Fruit fly (Drosophila melanogaster) whole organism, embryonic: ENCODE data around the gene CG17944.

Experiments
- Ada2b ChIP-seq: fragments of 200-800 bp; sonication (Bioruptor generic); IDR thresholded peaks from 2 replicates; pipeline ENCODE4 v1.3.6; 2022; ENCODE audit warnings: missing biosample characterization, missing genetic modification characterization
- Bgb ChIP-seq: fragments of 200-800 bp; sonication (Bioruptor generic); IDR thresholded peaks from 2 replicates; pipeline ENCODE4 v1.3.6; 2022; ENCODE audit warnings: missing biosample characterization, missing genetic modification characterization; ENCODE audit not compliant: partially characterized antibody
- Blimp-1 ChIP-seq: fragments of 200-800 bp; sonication (Bioruptor generic); optimal IDR thresholded peaks from 3 replicates; lab custom pipeline; 2018; ENCODE audit warnings: missing biosample characterization, missing genetic modification characterization, mild to moderate bottlenecking, moderate library complexity, missing genetic modification reagents
- Bteb2 ChIP-seq: fragments of 200-800 bp; sonication (Bioruptor generic); optimal IDR thresholded peaks from 2 replicates; lab custom pipeline; 2016; ENCODE audit warnings: missing biosample characterization, missing genetic modification characterization
- C15 ChIP-seq: fragments of 200-800 bp; sonication (Bioruptor generic); IDR thresholded peaks from 3 replicates; pipeline ENCODE4 v1.3.6; 2022; ENCODE audit warnings: missing biosample characterization, missing genetic modification characterization
- CG10565 ChIP-seq: fragments of 200-800 bp; sonication (Bioruptor generic); optimal IDR thresholded peaks from 3 replicates; lab custom pipeline; 2016; ENCODE audit warnings: missing biosample characterization, mild to moderate bottlenecking, missing genetic modification characterization
- CG12071 ChIP-seq: fragments of 200-800 bp; sonication (Bioruptor generic); optimal IDR thresholded peaks from 3 replicates; lab custom pipeline; 2018; ENCODE audit warnings: missing biosample characterization, mild to moderate bottlenecking, missing genetic modification characterization
- CG12219 ChIP-seq: fragments of 200-800 bp; sonication (Bioruptor generic); optimal IDR thresholded peaks from 3 replicates; lab custom pipeline; 2018; ENCODE audit warnings: missing biosample characterization, mild to moderate bottlenecking, missing genetic modification characterization
- CG14014 ChIP-seq: fragments of 200-800 bp; sonication (Bioruptor generic); IDR thresholded peaks from 2 replicates; pipeline ENCODE4 v1.3.6; 2022; ENCODE audit warnings: missing biosample characterization, missing genetic modification characterization
- CG17361 ChIP-seq: fragments of 200-800 bp; sonication (Bioruptor generic); IDR thresholded peaks from 3 replicates; pipeline ENCODE4 v1.3.6; 2022; ENCODE audit warnings: missing biosample characterization, missing genetic modification characterization
- CG1832 ChIP-seq: fragments of 200-800 bp; sonication (Bioruptor generic); optimal IDR thresholded peaks from 2 replicates; lab custom pipeline; 2017; ENCODE audit warnings: missing biosample characterization, mild to moderate bottlenecking, missing genetic modification characterization, inconsistent platforms
- CG2712 ChIP-seq: fragments of 200-800 bp; optimal IDR thresholded peaks from 3 replicates; lab custom pipeline; 2019; ENCODE audit warnings: missing biosample characterization, mild to moderate bottlenecking, missing genetic modification characterization, moderate library complexity
- CG3065 ChIP-seq: fragments of 200-800 bp; sonication (Bioruptor generic); optimal IDR thresholded peaks from 2 replicates; lab custom pipeline; 2016; ENCODE audit warnings: missing biosample characterization, missing genetic modification characterization
- CG31224 ChIP-seq: fragments of 200-800 bp; sonication (Bioruptor generic); IDR thresholded peaks from 2 replicates; pipeline ENCODE4 v1.3.6; 2022; ENCODE audit warnings: missing biosample characterization, missing genetic modification characterization
- CG34422 ChIP-seq: fragments of 200-800 bp; sonication (Bioruptor generic); IDR thresholded peaks from 3 replicates; pipeline ENCODE4 v1.3.6; 2022; ENCODE audit warnings: missing biosample characterization, missing genetic modification characterization
- CG5953 ChIP-seq: fragments of 200-800 bp; sonication (Bioruptor generic); IDR thresholded peaks from 2 replicates; pipeline ENCODE4 v1.3.6; 2022; ENCODE audit warnings: missing biosample characterization, missing genetic modification characterization
- CG6254 ChIP-seq: fragments of 200-800 bp; sonication (Bioruptor generic); optimal IDR thresholded peaks from 3 replicates; lab custom pipeline; 2017; ENCODE audit warnings: mild to moderate bottlenecking, missing biosample characterization, missing genetic modification reagents, missing genetic modification characterization
- CG7372 ChIP-seq: fragments of 200-800 bp; sonication (Bioruptor generic); IDR thresholded peaks from 2 replicates; pipeline ENCODE4 v1.3.6; 2022; ENCODE audit warnings: missing biosample characterization, missing genetic modification characterization
- CG8089 ChIP-seq: fragments of 200-800 bp; sonication (Bioruptor generic); optimal IDR thresholded peaks from 3 replicates; lab custom pipeline; 2016; ENCODE audit warnings: missing biosample characterization, missing genetic modification characterization
- CG8281 ChIP-seq: fragments of 200-800 bp; sonication (Bioruptor generic); optimal IDR thresholded peaks from 2 replicates; lab custom pipeline; 2018; ENCODE audit warnings: missing biosample characterization, mild to moderate bottlenecking, missing genetic modification characterization, moderate library complexity
- CG8388 ChIP-seq: fragments of 200-800 bp; sonication (Bioruptor generic); optimal IDR thresholded peaks from 2 replicates; lab custom pipeline; 2019; ENCODE audit warnings: missing biosample characterization, mild to moderate bottlenecking, missing genetic modification characterization, moderate library complexity
- Dip2 ChIP-seq: fragments of 200-800 bp; sonication (Bioruptor generic); IDR thresholded peaks from 2 replicates; pipeline ENCODE4 v1.3.6; 2022; ENCODE audit warnings: missing biosample characterization, missing genetic modification characterization
- Eip74EF ChIP-seq, 2 experiments: fragments of 200-800 bp in 1 of 2; fragments of >200 bp in 1 of 2; sonication (Bioruptor generic) in 1 of 2; optimal IDR thresholded peaks; 2 replicates each; lab custom pipeline; 2017 to 2019; ENCODE audit warnings: missing biosample characterization in 2 of 2, missing genetic modification characterization in 2 of 2, mild to moderate bottlenecking in 1 of 2, moderate library complexity in 1 of 2
- Ets97D ChIP-seq: fragments of 200-800 bp; sonication (Bioruptor generic); optimal IDR thresholded peaks from 3 replicates; lab custom pipeline; 2016; ENCODE audit warnings: missing biosample characterization, missing genetic modification characterization
- Fer2 ChIP-seq: fragments of 200-800 bp; sonication (Bioruptor generic); optimal IDR thresholded peaks from 2 replicates; lab custom pipeline; 2018; ENCODE audit warnings: missing biosample characterization, mild to moderate bottlenecking, missing genetic modification characterization, moderate library complexity
- H15 ChIP-seq: fragments of 200-800 bp; sonication (Bioruptor generic); IDR thresholded peaks from 3 replicates; pipeline ENCODE4 v1.3.6; 2022; ENCODE audit warnings: missing biosample characterization, missing genetic modification characterization
- HLH54F ChIP-seq: fragments of 200-800 bp; sonication (Bioruptor generic); optimal IDR thresholded peaks from 3 replicates; lab custom pipeline; 2016; ENCODE audit warnings: missing biosample characterization, missing genetic modification characterization
- HLHmδ ChIP-seq: fragments of 200-800 bp; sonication (Bioruptor generic); optimal IDR thresholded peaks from 2 replicates; lab custom pipeline; 2018; ENCODE audit warnings: missing biosample characterization, mild to moderate bottlenecking, missing genetic modification characterization, moderate library complexity
- Hr39 ChIP-seq: fragments of >200 bp; optimal IDR thresholded peaks from 2 replicates; lab custom pipeline; 2017
- Hr51 ChIP-seq, 2 experiments: fragments of 200-800 bp; sonication (Bioruptor generic); optimal IDR thresholded peaks; 2 replicates in 1 of 2; 3 replicates in 1 of 2; lab custom pipeline; 2016 to 2018; ENCODE audit warnings: missing biosample characterization in 2 of 2, missing genetic modification characterization in 2 of 2, mild to moderate bottlenecking in 1 of 2, moderate library complexity in 1 of 2
- Med ChIP-seq: fragments of 200-800 bp; sonication (Bioruptor generic); peaks from one replicate; lab custom pipeline; 2016; ENCODE audit warnings: missing biosample characterization, missing genetic modification characterization, mild to moderate bottlenecking, inconsistent platforms, moderate library complexity
- NFAT ChIP-seq: fragments of 200-800 bp; sonication (Bioruptor generic); IDR thresholded peaks from 2 replicates; pipeline ENCODE4 v1.3.6; 2022; ENCODE audit warnings: missing biosample characterization, missing genetic modification characterization
- Ptx1 ChIP-seq: fragments of 200-800 bp; sonication (Bioruptor generic); IDR thresholded peaks from 2 replicates; pipeline ENCODE4 v1.3.6; 2022; ENCODE audit warnings: missing biosample characterization, missing genetic modification characterization
- Rfx ChIP-seq: fragments of 200-800 bp; sonication (Bioruptor generic); IDR thresholded peaks from 2 replicates; pipeline ENCODE4 v1.3.6; 2022; ENCODE audit warnings: missing biosample characterization, missing genetic modification characterization
- Sox100B ChIP-seq: fragments of 200-800 bp; sonication (Bioruptor generic); optimal IDR thresholded peaks from 3 replicates; lab custom pipeline; 2018; ENCODE audit warnings: missing biosample characterization, mild to moderate bottlenecking, missing genetic modification characterization
- Usf ChIP-seq: fragments of 200-800 bp; sonication (Bioruptor generic); optimal IDR thresholded peaks from 2 replicates; lab custom pipeline; 2017; ENCODE audit warnings: missing genotype, missing biosample characterization, missing genetic modification characterization
- az2 ChIP-seq: fragments of 200-800 bp; sonication (Bioruptor generic); optimal IDR thresholded peaks from 3 replicates; lab custom pipeline; 2016; ENCODE audit warnings: missing biosample characterization, missing genetic modification characterization
- dati ChIP-seq: fragments of 200-800 bp; sonication (Bioruptor generic); IDR thresholded peaks from 2 replicates; pipeline ENCODE4 v1.3.6; 2022; ENCODE audit warnings: missing biosample characterization, missing genetic modification characterization
- disco-r ChIP-seq: fragments of 200-800 bp; sonication (Bioruptor generic); optimal IDR thresholded peaks from 2 replicates; lab custom pipeline; 2016; ENCODE audit warnings: missing biosample characterization, missing genetic modification characterization
- dm ChIP-seq: fragments of 200-800 bp; sonication (Bioruptor generic); optimal IDR thresholded peaks from 3 replicates; lab custom pipeline; 2016; ENCODE audit warnings: missing biosample characterization, missing genetic modification characterization
- h ChIP-seq: fragments of >200 bp; optimal IDR thresholded peaks from 2 replicates; lab custom pipeline; 2017
- knrl ChIP-seq: fragments of 200-800 bp; sonication (Bioruptor generic); IDR thresholded peaks from 3 replicates; pipeline ENCODE4 v1.3.6; 2022; ENCODE audit warnings: missing biosample characterization, missing genetic modification characterization; ENCODE audit not compliant: partially characterized antibody
- nom ChIP-seq: fragments of 200-800 bp; sonication (Bioruptor generic); optimal IDR thresholded peaks from 2 replicates; lab custom pipeline; 2017; ENCODE audit warnings: missing biosample characterization, missing genetic modification characterization, mild to moderate bottlenecking, moderate library complexity, missing genetic modification reagents
- p53 ChIP-seq: fragments of 200-800 bp; sonication (Bioruptor generic); optimal IDR thresholded peaks from 2 replicates; lab custom pipeline; 2016; ENCODE audit warnings: missing biosample characterization, missing genetic modification characterization
- phol ChIP-seq: fragments of 200-800 bp; sonication (Bioruptor generic); optimal IDR thresholded peaks from 3 replicates; lab custom pipeline; 2018; ENCODE audit warnings: missing biosample characterization, mild to moderate bottlenecking, missing genetic modification characterization, moderate library complexity
- ranshi ChIP-seq: fragments of 200-800 bp; sonication (Bioruptor generic); IDR thresholded peaks from 2 replicates; pipeline ENCODE4 v1.3.6; 2022; ENCODE audit warnings: missing biosample characterization, missing genetic modification characterization
- run ChIP-seq: fragments of 200-800 bp; sonication (Bioruptor generic); optimal IDR thresholded peaks from 3 replicates; lab custom pipeline; 2018; ENCODE audit warnings: missing biosample characterization, mild to moderate bottlenecking, missing genetic modification characterization
- sqz ChIP-seq: fragments of 200-800 bp; sonication (Bioruptor generic); optimal IDR thresholded peaks from 3 replicates; lab custom pipeline; 2018; ENCODE audit warnings: missing biosample characterization, mild to moderate bottlenecking, missing genetic modification characterization
- stwl ChIP-seq: fragments of 200-800 bp; sonication (Bioruptor generic); optimal IDR thresholded peaks from 3 replicates; lab custom pipeline; 2018; ENCODE audit warnings: missing biosample characterization, mild to moderate bottlenecking, missing genetic modification characterization, moderate library complexity
- twi ChIP-seq: fragments of 200-800 bp; optimal IDR thresholded peaks from 2 replicates; lab custom pipeline; 2019; ENCODE audit warnings: missing biosample characterization, mild to moderate bottlenecking, missing genetic modification characterization, moderate library complexity
- yki ChIP-seq: fragments of >200 bp; optimal IDR thresholded peaks from 3 replicates; lab custom pipeline; 2018
- zfh2 ChIP-seq: fragments of 200-800 bp; sonication (Bioruptor generic); optimal IDR thresholded peaks from 2 replicates; lab custom pipeline; 2016; ENCODE audit warnings: missing biosample characterization, missing genetic modification characterization

The CG17944 gene

dm6 chr3R:7346445-7346844 is 15.5 kb downstream of the CG17944 start, which contains the start of gene nxf4 (continued):
- TF ChIP-seq Med (GFP tag; lab: Kevin White, UChicago) (no peak), Rfx (peak; percentile 89), CG7372 (GFP tag; lab: Robert Waterston, UW) (peak; percentile 65), Hr51 (GFP tag; optimal IDR thresholded peaks at IDR 0.05; lab: Kevin White, UChicago) (peak; percentile 59 to 61), p53 (peak; percentile 76), nom (GFP tag; lab: Kevin White, UChicago) (no peak), CG1832 (GFP tag; lab: Kevin White, UChicago) (no peak), CG12071 (GFP tag; lab: Kevin White, UChicago) (peak; percentile 11), run (tag; lab: Kevin White, UChicago) (no peak), CG5953 (0 out of 2 replicates have a peak, but pooled peaks have one; percentile 20), Usf (GFP tag; lab: Kevin White, UChicago) (no peak), CG2712 (tag; lab: Kevin White, UChicago) (peak; percentile 76), sqz (GFP tag; lab: Kevin White, UChicago) (no peak), dati (GFP tag; lab: Robert Waterston, UW) (no peak), Bgb (GFP tag; lab: Robert Waterston, UW) (peak; percentile 75), CG6254 (GFP tag; lab: Kevin White, UChicago) (no peak), NFAT (GFP tag; lab: Robert Waterston, UW) (peak; percentile 79), stwl (peak; percentile 73), Sox100B (GFP tag; lab: Kevin White, UChicago) (no peak), dm (GFP tag; lab: Kevin White, UChicago) (peak; percentile 67), twi (no peak), C15 (GFP tag; lab: Robert Waterston, UW) (no peak), HLHmδ (GFP tag; lab: Kevin White, UChicago) (no peak), h (no peak), Ada2b (GFP tag; lab: Robert Waterston, UW) (peak; percentile 37; the same call in 1 of the 2 replicates), Dip2 (GFP tag; lab: Robert Waterston, UW) (peak; percentile 96), CG3065 (GFP tag; lab: Kevin White, UChicago) (peak; percentile 62), Fer2 (tag; lab: Kevin White, UChicago) (no peak), CG14014 (GFP tag; lab: Robert Waterston, UW) (peak; percentile 62; the same call in 1 of the 2 replicates), Ets97D (peak; percentile 17), ranshi (peak; percentile 66; the same call in 1 of the 2 replicates), Ptx1 (GFP tag; lab: Robert Waterston, UW) (peak; percentile 76), knrl (peak; percentile 74), Bteb2 (GFP tag; lab: Kevin White, UChicago) (peak; percentile 39), Eip74EF (GFP tag; optimal IDR thresholded peaks at IDR 0.05; lab: Kevin White, UChicago) (no peak), phol (tag; lab: Kevin White, UChicago) (peak; percentile 79), CG8388 (GFP tag; lab: Kevin White, UChicago) (peak; percentile 39), zfh2 (GFP tag; lab: Kevin White, UChicago) (peak; percentile 34), yki (lab: Kevin White, UChicago) (no peak), HLH54F (GFP tag; lab: Kevin White, UChicago) (peak; percentile 68), H15 (GFP tag; lab: Robert Waterston, UW) (peak; percentile 62; the same call in 1 of the 3 replicates), CG12219 (GFP tag; lab: Kevin White, UChicago) (peak; percentile 31), CG10565 (GFP tag; lab: Kevin White, UChicago) (no peak), az2 (GFP tag; lab: Kevin White, UChicago) (peak; percentile 85), Hr39 (no peak), CG34422 (peak; percentile 68), CG8281 (tag; lab: Kevin White, UChicago) (no peak), CG31224 (GFP tag; lab: Robert Waterston, UW) (no peak), disco-r (GFP tag; lab: Kevin White, UChicago) (peak; percentile 69), CG17361 (GFP tag; lab: Robert Waterston, UW) (peak; percentile 79), CG8089 (peak; percentile 85), Blimp-1 (GFP tag; lab: Kevin White, UChicago) (peak; percentile 55)
